Fruit fly (Drosophila melanogaster) whole organism, embryonic: ENCODE data around the gene CtsF.

Experiments used
- Bteb2 ChIP-seq: fragments of 200-800 bp; sonication (Bioruptor generic); optimal IDR thresholded peaks from 2 replicates; lab custom pipeline; 2016; ENCODE audit warnings: missing biosample characterization, missing genetic modification characterization
- CG14014 ChIP-seq: fragments of 200-800 bp; sonication (Bioruptor generic); IDR thresholded peaks from 2 replicates; pipeline ENCODE4 v1.3.6; 2022; ENCODE audit warnings: missing biosample characterization, missing genetic modification characterization
- CG14441 ChIP-seq: fragments of 200-800 bp; sonication (Bioruptor generic); IDR thresholded peaks from 2 replicates; pipeline ENCODE4 v1.3.6; 2022; ENCODE audit warnings: missing biosample characterization, missing genetic modification characterization
- CG14860 ChIP-seq: fragments of 200-800 bp; sonication (Bioruptor generic); IDR thresholded peaks from 3 replicates; pipeline ENCODE4 v1.3.6; 2022; ENCODE audit warnings: missing biosample characterization, missing genetic modification characterization; ENCODE audit not compliant: partially characterized antibody
- CG15011 ChIP-seq: fragments of 200-800 bp; sonication (Bioruptor generic); optimal IDR thresholded peaks from 3 replicates; lab custom pipeline; 2018; ENCODE audit warnings: missing biosample characterization, mild to moderate bottlenecking, missing genetic modification characterization
- CG1647 ChIP-seq: fragments of 200-800 bp; sonication (Bioruptor generic); optimal IDR thresholded peaks from 3 replicates; lab custom pipeline; 2016; ENCODE audit warnings: missing biosample characterization, missing genetic modification characterization
- CG17328 ChIP-seq: fragments of 200-800 bp; sonication (Bioruptor generic); IDR thresholded peaks from 2 replicates; pipeline ENCODE4 v1.3.6; 2022; ENCODE audit warnings: missing biosample characterization, missing genetic modification characterization
- CG17385 ChIP-seq: fragments of 200-800 bp; sonication (Bioruptor generic); optimal IDR thresholded peaks from 3 replicates; lab custom pipeline; 2018; ENCODE audit warnings: missing biosample characterization, mild to moderate bottlenecking, missing genetic modification characterization
- CG17612 ChIP-seq: fragments of 200-800 bp; sonication (Bioruptor generic); IDR thresholded peaks from 2 replicates; pipeline ENCODE4 v1.3.6; 2022; ENCODE audit warnings: missing biosample characterization, missing genetic modification characterization
- CG17912 ChIP-seq: fragments of 200-800 bp; sonication (Bioruptor generic); optimal IDR thresholded peaks from 2 replicates; lab custom pipeline; 2018; ENCODE audit warnings: missing biosample characterization, mild to moderate bottlenecking, missing genetic modification characterization
- CG18262 ChIP-seq: fragments of 200-800 bp; optimal IDR thresholded peaks from 3 replicates; lab custom pipeline; 2019; ENCODE audit warnings: missing biosample characterization, mild to moderate bottlenecking, missing genetic modification characterization, moderate library complexity
- CG2678 ChIP-seq: fragments of 200-800 bp; sonication (Bioruptor generic); optimal IDR thresholded peaks from 3 replicates; lab custom pipeline; 2019; ENCODE audit warnings: missing biosample characterization, mild to moderate bottlenecking, missing genetic modification characterization, moderate library complexity
- CG33557 ChIP-seq: fragments of 200-800 bp; sonication (Bioruptor generic); optimal IDR thresholded peaks from 2 replicates; lab custom pipeline; 2019; ENCODE audit warnings: missing biosample characterization, mild to moderate bottlenecking, missing genetic modification characterization, moderate library complexity
- CG3726 ChIP-seq: fragments of 200-800 bp; sonication (Bioruptor generic); IDR thresholded peaks from 3 replicates; pipeline ENCODE4, ENCODE4 v1.3.6; 2022; ENCODE audit warnings: missing biosample characterization, missing genetic modification characterization
- CG4730 ChIP-seq: fragments of 200-800 bp; sonication (Bioruptor generic); IDR thresholded peaks from 2 replicates; pipeline ENCODE4 v1.3.6; 2022; ENCODE audit warnings: missing biosample characterization, missing genetic modification characterization
- CG7271 ChIP-seq: fragments of 200-800 bp; sonication (Bioruptor generic); optimal IDR thresholded peaks from 2 replicates; lab custom pipeline; 2018; ENCODE audit warnings: missing biosample characterization, mild to moderate bottlenecking, missing genetic modification characterization, moderate library complexity
- CG9932 ChIP-seq: fragments of 200-800 bp; sonication (Bioruptor generic); IDR thresholded peaks from 2 replicates; pipeline ENCODE4 v1.3.6; 2022; ENCODE audit warnings: missing biosample characterization, missing genetic modification characterization
- CTCF ChIP-seq: fragments of 200-800 bp; sonication (Bioruptor generic); optimal IDR thresholded peaks from 2 replicates; lab custom pipeline; 2017; ENCODE audit warnings: missing biosample characterization, mild to moderate bottlenecking, missing genetic modification characterization, moderate library complexity
- Dll ChIP-seq: fragments of 200-800 bp; sonication (Bioruptor generic); IDR thresholded peaks from 4 replicates; pipeline ENCODE4 v1.3.6; 2022; ENCODE audit warnings: missing biosample characterization, missing genetic modification characterization; ENCODE audit not compliant: partially characterized antibody
- Dref ChIP-seq: fragments of 200-800 bp; sonication (Bioruptor generic); IDR thresholded peaks from 2 replicates; pipeline ENCODE4 v1.3.6; 2022; ENCODE audit warnings: missing biosample characterization, missing genetic modification characterization
- Drgx ChIP-seq: fragments of 200-800 bp; sonication (Bioruptor generic); IDR thresholded peaks from 2 replicates; pipeline ENCODE4 v1.3.6; 2022; ENCODE audit warnings: missing biosample characterization, missing genetic modification characterization
- H15 ChIP-seq: fragments of 200-800 bp; sonication (Bioruptor generic); IDR thresholded peaks from 3 replicates; pipeline ENCODE4 v1.3.6; 2022; ENCODE audit warnings: missing biosample characterization, missing genetic modification characterization
- Hr51 ChIP-seq, 2 experiments: fragments of 200-800 bp; sonication (Bioruptor generic); optimal IDR thresholded peaks; 2 replicates in 1 of 2; 3 replicates in 1 of 2; lab custom pipeline; 2016 to 2018; ENCODE audit warnings: missing biosample characterization in 2 of 2, missing genetic modification characterization in 2 of 2, mild to moderate bottlenecking in 1 of 2, moderate library complexity in 1 of 2
- MTF-1 ChIP-seq: fragments of 200-800 bp; sonication (Bioruptor generic); optimal IDR thresholded peaks from 2 replicates; lab custom pipeline; 2018; ENCODE audit warnings: missing biosample characterization, mild to moderate bottlenecking, missing genetic modification characterization, borderline replicate concordance
- NC2α ChIP-seq: fragments of 200-800 bp; sonication (Bioruptor generic); optimal IDR thresholded peaks from 2 replicates; lab custom pipeline; 2016; ENCODE audit warnings: missing biosample characterization, missing genetic modification characterization
- NFAT ChIP-seq: fragments of 200-800 bp; sonication (Bioruptor generic); IDR thresholded peaks from 2 replicates; pipeline ENCODE4 v1.3.6; 2022; ENCODE audit warnings: missing biosample characterization, missing genetic modification characterization
- Nf-YA ChIP-seq: fragments of 200-800 bp; sonication (Bioruptor generic); IDR thresholded peaks from 2 replicates; pipeline ENCODE4 v1.3.6; 2022; ENCODE audit warnings: missing biosample characterization, missing genetic modification characterization
- Nf-YC ChIP-seq: fragments of 200-800 bp; optimal IDR thresholded peaks from 3 replicates; lab custom pipeline; 2019; ENCODE audit warnings: missing biosample characterization, mild to moderate bottlenecking, missing genetic modification characterization, moderate library complexity
- Ravus ChIP-seq: fragments of 200-800 bp; sonication (Bioruptor generic); IDR thresholded peaks from 2 replicates; pipeline ENCODE4 v1.3.6; 2022; ENCODE audit warnings: missing biosample characterization, missing genetic modification characterization
- Scr ChIP-seq: fragments of 200-800 bp; sonication (Bioruptor generic); IDR thresholded peaks from 2 replicates; pipeline ENCODE4 v1.3.6; 2022; ENCODE audit warnings: missing biosample characterization, missing genetic modification characterization; ENCODE audit not compliant: partially characterized antibody
- Taf1 ChIP-seq: fragments of 200-800 bp; sonication (Bioruptor generic); IDR thresholded peaks from 2 replicates; pipeline ENCODE4 v1.3.6; 2022; ENCODE audit warnings: missing biosample characterization, missing genetic modification characterization
- Trl ChIP-seq, 3 experiments: fragments of >200 bp in 2 of 3; fragments of 200-800 bp in 1 of 3; sonication (Bioruptor generic) in 1 of 3; optimal IDR thresholded peaks; 2 replicates in 1 of 3; 3 replicates in 2 of 3; lab custom pipeline; 2016 to 2017; ENCODE audit warnings: missing biosample characterization in 1 of 3, missing genetic modification characterization in 1 of 3
- br ChIP-seq: fragments of >200 bp; optimal IDR thresholded peaks from 2 replicates; lab custom pipeline; 2017
- croc ChIP-seq: fragments of 200-800 bp; sonication (Bioruptor generic); conservative IDR thresholded peaks from 3 replicates; pipeline ENCODE4 v1.3.6; 2022; ENCODE audit warnings: missing biosample characterization, missing genetic modification characterization
- dpn ChIP-seq, 2 experiments: fragments of 200-800 bp; sonication (Bioruptor generic); optimal IDR thresholded peaks; 3 replicates each; lab custom pipeline; 2016; ENCODE audit warnings: missing biosample characterization in 2 of 2, missing genetic modification characterization in 2 of 2
- emc ChIP-seq: fragments of 200-800 bp; sonication (Bioruptor generic); optimal IDR thresholded peaks from 2 replicates; lab custom pipeline; 2016; ENCODE audit warnings: missing biosample characterization, missing genetic modification characterization
- en ChIP-seq: fragments of 200-800 bp; sonication (Bioruptor generic); optimal IDR thresholded peaks from 2 replicates; lab custom pipeline; 2016; ENCODE audit warnings: missing biosample characterization, missing genetic modification characterization
- ftz-f1 ChIP-seq: fragments of 200-800 bp; sonication (Bioruptor generic); optimal IDR thresholded peaks from 2 replicates; lab custom pipeline; 2016; ENCODE audit warnings: missing biosample characterization, missing genetic modification characterization
- gcm ChIP-seq: fragments of 200-800 bp; sonication (Bioruptor generic); optimal IDR thresholded peaks from 2 replicates; lab custom pipeline; 2019; ENCODE audit warnings: missing biosample characterization, mild to moderate bottlenecking, missing genetic modification characterization, moderate library complexity
- gsb-n ChIP-seq: fragments of 200-800 bp; sonication (Bioruptor generic); optimal IDR thresholded peaks from 3 replicates; lab custom pipeline; 2018; ENCODE audit warnings: missing biosample characterization, mild to moderate bottlenecking, missing genetic modification characterization
- kah ChIP-seq: fragments of 200-800 bp; sonication (Bioruptor generic); optimal IDR thresholded peaks from 2 replicates; lab custom pipeline; 2018; ENCODE audit warnings: missing biosample characterization, mild to moderate bottlenecking, missing genetic modification characterization
- kni ChIP-seq: fragments of 200-800 bp; sonication (Bioruptor generic); optimal IDR thresholded peaks from 3 replicates; lab custom pipeline; 2017; ENCODE audit warnings: mild to moderate bottlenecking, missing biosample characterization, missing genetic modification reagents, missing genetic modification characterization
- knrl ChIP-seq: fragments of 200-800 bp; sonication (Bioruptor generic); IDR thresholded peaks from 3 replicates; pipeline ENCODE4 v1.3.6; 2022; ENCODE audit warnings: missing biosample characterization, missing genetic modification characterization; ENCODE audit not compliant: partially characterized antibody
- nau ChIP-seq: fragments of 200-800 bp; sonication (Bioruptor generic); optimal IDR thresholded peaks from 3 replicates; lab custom pipeline; 2017; ENCODE audit warnings: missing biosample characterization, mild to moderate bottlenecking, missing genetic modification characterization, missing genetic modification reagents
- nmo ChIP-seq: fragments of 200-800 bp; sonication (Bioruptor generic); optimal IDR thresholded peaks from 2 replicates; lab custom pipeline; 2018; ENCODE audit warnings: missing biosample characterization, mild to moderate bottlenecking, missing genetic modification characterization, moderate library complexity
- odd ChIP-seq: fragments of 200-800 bp; sonication (Bioruptor generic); optimal IDR thresholded peaks from 2 replicates; lab custom pipeline; 2017; ENCODE audit warnings: missing biosample characterization, mild to moderate bottlenecking, missing genetic modification characterization
- pho ChIP-seq: fragments of 200-800 bp; sonication (Bioruptor generic); optimal IDR thresholded peaks from 2 replicates; lab custom pipeline; 2016; ENCODE audit warnings: missing biosample characterization, missing genetic modification characterization
- rib ChIP-seq: fragments of 200-800 bp; sonication (Bioruptor generic); IDR thresholded peaks from 2 replicates; pipeline ENCODE4 v1.3.6; 2022; ENCODE audit warnings: missing biosample characterization, missing genetic modification characterization
- scrt ChIP-seq: fragments of 200-800 bp; sonication (Bioruptor generic); optimal IDR thresholded peaks from 2 replicates; lab custom pipeline; 2018; ENCODE audit warnings: missing biosample characterization, mild to moderate bottlenecking, missing genetic modification characterization, moderate library complexity
- sr ChIP-seq: fragments of 200-800 bp; sonication (Bioruptor generic); IDR thresholded peaks from 3 replicates; pipeline ENCODE4 v1.3.6; 2022; ENCODE audit warnings: missing biosample characterization, missing genetic modification characterization
- tio ChIP-seq: fragments of 200-800 bp; sonication (Bioruptor generic); optimal IDR thresholded peaks from 2 replicates; lab custom pipeline; 2017; ENCODE audit warnings: missing biosample characterization, missing genetic modification characterization, inconsistent platforms

The CtsF gene

dm6 chr3R:5251243-5251865 is at the start of gene CtsF (continued):
- TF ChIP-seq Ravus (GFP tag; lab: Robert Waterston, UW), result no peak
- TF ChIP-seq CG9932, result peak; percentile 62
- no peak for TF ChIP-seq CG1647 (GFP tag; lab: Kevin White, UChicago)
- TF ChIP-seq rib (GFP tag; lab: Robert Waterston, UW), result peak; percentile 54; the same call in 1 of the 2 replicates
- no peak for TF ChIP-seq nau (GFP tag; lab: Kevin White, UChicago)
- peak; percentile 6 for TF ChIP-seq gsb-n
- peak; percentile 3 for TF ChIP-seq CG2678 (tag; lab: Kevin White, UChicago)
- TF ChIP-seq CG17912 (GFP tag; lab: Kevin White, UChicago), result no peak
- TF ChIP-seq sr (GFP tag; lab: Robert Waterston, UW), result no peak
- TF ChIP-seq ftz-f1, result peak; percentile 71
- no peak for TF ChIP-seq CG15011
- TF ChIP-seq pho (GFP tag; lab: Kevin White, UChicago), result peak; percentile 23
- no peak for TF ChIP-seq NC2α
- no peak for TF ChIP-seq br (lab: Kevin White, UChicago)
- no peak for TF ChIP-seq Nf-YA (GFP tag; lab: Robert Waterston, UW)
- TF ChIP-seq CG18262 (tag; lab: Kevin White, UChicago), result no peak
- peak; percentile 35 for TF ChIP-seq odd (GFP tag; lab: Kevin White, UChicago)
- TF ChIP-seq scrt (GFP tag; lab: Kevin White, UChicago), result peak; percentile 94
- peak; percentile 98 for TF ChIP-seq Dll (GFP tag; lab: Robert Waterston, UW)
- peak; percentile 41 for TF ChIP-seq nmo (GFP tag; lab: Kevin White, UChicago)
- no peak for TF ChIP-seq emc (GFP tag; lab: Kevin White, UChicago)
- TF ChIP-seq Taf1 (GFP tag; lab: Robert Waterston, UW), result no peak
- peak; percentile 100 for TF ChIP-seq CG14860
- TF ChIP-seq dpn (GFP tag; optimal IDR thresholded peaks at IDR 0.05; lab: Kevin White, UChicago), result peak; percentile 20 to 25
- TF ChIP-seq Hr51 (GFP tag; optimal IDR thresholded peaks at IDR 0.05; lab: Kevin White, UChicago), result peak; percentile 60 to 69
- no peak for TF ChIP-seq gcm (GFP tag; lab: Kevin White, UChicago)
- TF ChIP-seq CTCF (GFP tag; lab: Kevin White, UChicago), result no peak
- TF ChIP-seq Trl (optimal IDR thresholded peaks at IDR 0.05; lab: Kevin White, UChicago), result peak in 1 of 2 experiments; percentile 37
- TF ChIP-seq Trl (GFP tag; optimal IDR thresholded peaks at IDR 0.05; lab: Kevin White, UChicago), result no peak
- TF ChIP-seq CG17612 (GFP tag; lab: Robert Waterston, UW), result no peak
- TF ChIP-seq CG7271 (tag; lab: Kevin White, UChicago), result no peak
- no peak for TF ChIP-seq en (GFP tag; lab: Kevin White, UChicago)
- TF ChIP-seq CG4730 (GFP tag; lab: Robert Waterston, UW), result no peak
- no peak for TF ChIP-seq H15 (GFP tag; lab: Robert Waterston, UW)
- TF ChIP-seq Dref (GFP tag; lab: Robert Waterston, UW), result peak; percentile 100
- TF ChIP-seq Nf-YC (tag; lab: Kevin White, UChicago), result peak; percentile 49
- no peak for TF ChIP-seq tio
- TF ChIP-seq CG33557 (GFP tag; lab: Kevin White, UChicago), result no peak
- no peak for TF ChIP-seq CG14014 (GFP tag; lab: Robert Waterston, UW)
- TF ChIP-seq NFAT, result no peak
- TF ChIP-seq CG14441 (GFP tag; lab: Robert Waterston, UW), result no peak
- TF ChIP-seq knrl, result peak; percentile 97
- TF ChIP-seq Scr, result peak; percentile 98
- TF ChIP-seq CG17385 (GFP tag; lab: Kevin White, UChicago), result no peak
- TF ChIP-seq CG3726 (GFP tag; lab: Robert Waterston, UW), result no peak
- no peak for TF ChIP-seq Bteb2 (GFP tag; lab: Kevin White, UChicago)
- peak; percentile 55 for TF ChIP-seq kah
- no peak for TF ChIP-seq croc (GFP tag; lab: Robert Waterston, UW)
- no peak for TF ChIP-seq MTF-1
- peak; percentile 74 for TF ChIP-seq kni (GFP tag; lab: Kevin White, UChicago)
- TF ChIP-seq Drgx, result no peak
- TF ChIP-seq CG17328, result no peak; the same call in 1 of the 2 replicates
